Fruit fly (Drosophila melanogaster) whole organism, wandering third instar larva: ENCODE measurements around the gene CG17192.

ENCODE experiments used
- Rel ChIP-seq, 2 experiments: fragments of 200-800 bp; sonication (Bioruptor generic) in 1 of 2; optimal IDR thresholded peaks; 2 replicates in 1 of 2; 3 replicates in 1 of 2; lab custom pipeline; 2016 to 2019; ENCODE audit warnings: mild to moderate bottlenecking in 2 of 2, missing biosample characterization in 2 of 2, missing genetic modification characterization in 2 of 2, moderate library complexity in 1 of 2
- foxo ChIP-seq, 2 experiments: fragments of 200-800 bp; sonication (Bioruptor generic); optimal IDR thresholded peaks; 2 replicates in 1 of 2; 3 replicates in 1 of 2; lab custom pipeline; 2016 to 2017; ENCODE audit warnings: missing biosample characterization in 2 of 2, missing genetic modification characterization in 2 of 2

DNA sequence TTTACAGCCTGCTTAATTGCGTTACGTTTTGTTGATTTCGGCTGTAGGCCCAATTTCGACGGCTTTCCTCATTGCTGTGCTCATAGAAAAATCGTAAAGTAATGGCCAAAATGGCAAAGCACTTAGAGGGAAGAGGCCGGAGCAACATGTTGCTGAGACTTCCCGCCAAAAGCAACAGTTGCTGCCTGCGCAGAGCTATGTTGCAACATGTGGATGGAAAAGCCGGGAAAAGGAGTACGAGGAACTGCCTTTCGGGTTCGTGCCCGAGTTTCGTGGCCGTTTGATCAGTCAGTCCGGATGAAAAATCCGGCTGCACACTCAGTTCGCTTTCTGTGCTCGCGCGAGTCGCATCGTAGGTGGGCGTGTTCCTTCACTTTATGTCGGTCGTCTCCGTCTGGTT lies 21.4 kb downstream of the CG17192 start, which contains the start of gene RYa-R:
- TF ChIP-seq Rel (GFP tag; optimal IDR thresholded peaks at IDR 0.05; lab: Kevin White, UChicago) (no peak), Rel (tag; optimal IDR thresholded peaks at IDR 0.05; lab: Kevin White, UChicago) (no peak), foxo (GFP tag; optimal IDR thresholded peaks at IDR 0.05; lab: Kevin White, UChicago) (no peak)
